Worm (Caenorhabditis elegans): ENCODE measurements around the gene toe-2.

toe-2 gene

DNA sequence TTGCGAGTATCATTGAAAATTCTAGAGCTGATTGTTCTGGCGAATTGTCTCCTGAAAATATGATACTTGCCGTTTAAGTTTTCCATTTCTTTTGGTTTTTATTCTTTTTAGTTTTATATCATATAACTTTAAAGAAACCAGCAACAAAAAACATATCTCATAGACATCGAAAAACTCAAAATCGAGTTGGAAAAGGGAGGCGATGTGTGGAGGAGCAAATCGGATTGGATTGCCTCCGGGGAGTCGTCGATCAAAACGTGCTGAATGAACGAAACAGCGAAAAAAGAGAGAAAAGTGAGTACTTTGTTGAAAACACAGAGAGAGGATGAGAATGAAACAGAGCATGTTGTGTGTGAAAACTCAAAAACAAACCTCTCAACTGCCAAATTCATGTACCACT is 24.0 kb downstream of the toe-2 start:
- TF ChIP-seq flt-1 (GFP tag; IDR thresholded peaks at IDR 0.05) (no peak), cog-1 (tag; optimal IDR thresholded peaks at IDR 0.05) (no peak), ref-1 (GFP tag; conservative IDR thresholded peaks at IDR 0.05) (no peak), klf-2 (GFP tag; conservative IDR thresholded peaks at IDR 0.05) (no peak), T22C8.4 (GFP tag; IDR thresholded peaks at IDR 0.05) (no peak)

ce11 chrII:6496496-6496895 is 24.7 kb downstream of the toe-2 start:
- TF ChIP-seq ztf-29 (GFP tag; IDR thresholded peaks at IDR 0.05) (no peak), med-1 (GFP tag; optimal IDR thresholded peaks at IDR 0.05; ENCODE audit: insufficient read depth) (no peak), ref-1 (GFP tag; conservative IDR thresholded peaks at IDR 0.05) (no peak), T22C8.4 (GFP tag; IDR thresholded peaks at IDR 0.05) (no peak), tab-1 (GFP tag; IDR thresholded peaks at IDR 0.05) (no peak), flt-1 (GFP tag; IDR thresholded peaks at IDR 0.05) (no peak), klf-2 (GFP tag; conservative IDR thresholded peaks at IDR 0.05) (no peak), cog-1 (tag; optimal IDR thresholded peaks at IDR 0.05) (no peak), ztf-23 (GFP tag; IDR thresholded peaks at IDR 0.05) (no peak)

DNA sequence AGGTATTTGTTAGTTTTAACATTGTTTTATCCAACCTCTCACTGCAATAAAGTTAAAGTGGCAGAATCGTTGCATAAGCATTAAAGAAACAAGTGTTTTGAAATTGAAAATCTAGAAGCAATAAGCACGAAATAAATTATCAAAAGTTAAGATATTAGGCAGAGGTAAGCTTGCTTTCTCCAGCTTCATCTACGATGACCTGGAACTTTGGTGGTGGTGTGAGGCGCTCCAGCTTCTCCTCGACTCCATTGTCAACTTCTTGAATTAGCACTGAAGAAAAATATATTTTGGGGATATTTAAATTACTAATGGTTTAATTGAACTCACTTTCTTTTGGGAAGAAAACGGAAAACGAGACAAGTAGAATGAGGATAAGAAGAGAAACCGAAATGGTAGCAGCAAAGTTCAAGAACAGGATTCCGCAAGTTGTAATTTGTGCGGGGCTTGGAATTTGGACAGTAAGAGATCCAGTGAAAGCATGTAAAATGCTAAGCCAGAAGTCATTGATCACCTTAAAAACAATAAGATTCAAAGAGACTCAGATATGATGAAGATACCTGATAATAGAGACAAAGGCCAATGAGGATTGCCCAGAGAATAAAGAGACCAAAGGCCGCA is 27.4 kb downstream of the toe-2 start:
- TF ChIP-seq cog-1 (tag; optimal IDR thresholded peaks at IDR 0.05) (no peak), klf-2 (GFP tag; conservative IDR thresholded peaks at IDR 0.05) (no peak), med-1 (GFP tag; optimal IDR thresholded peaks at IDR 0.05; ENCODE audit: insufficient read depth) (no peak), tab-1 (GFP tag; IDR thresholded peaks at IDR 0.05) (no peak), ztf-29 (GFP tag; IDR thresholded peaks at IDR 0.05) (no peak), ztf-23 (GFP tag; IDR thresholded peaks at IDR 0.05) (no peak), T22C8.4 (GFP tag; IDR thresholded peaks at IDR 0.05) (no peak)

- TF ChIP-seq ztf-23 (GFP tag; IDR thresholded peaks at IDR 0.05) (no peak), tab-1 (GFP tag; IDR thresholded peaks at IDR 0.05) (no peak), med-1 (GFP tag; optimal IDR thresholded peaks at IDR 0.05; ENCODE audit: insufficient read depth) (no peak), ztf-29 (GFP tag; IDR thresholded peaks at IDR 0.05) (no peak), cog-1 (tag; optimal IDR thresholded peaks at IDR 0.05) (no peak), klf-2 (GFP tag; conservative IDR thresholded peaks at IDR 0.05) (no peak), T22C8.4 (GFP tag; IDR thresholded peaks at IDR 0.05) (no peak), flt-1 (GFP tag; IDR thresholded peaks at IDR 0.05) (no peak), ref-1 (GFP tag; conservative IDR thresholded peaks at IDR 0.05) (no peak)
Measured at ce11 chrII:6493139-6493538, 28.0 kb downstream of the toe-2 start.

DNA sequence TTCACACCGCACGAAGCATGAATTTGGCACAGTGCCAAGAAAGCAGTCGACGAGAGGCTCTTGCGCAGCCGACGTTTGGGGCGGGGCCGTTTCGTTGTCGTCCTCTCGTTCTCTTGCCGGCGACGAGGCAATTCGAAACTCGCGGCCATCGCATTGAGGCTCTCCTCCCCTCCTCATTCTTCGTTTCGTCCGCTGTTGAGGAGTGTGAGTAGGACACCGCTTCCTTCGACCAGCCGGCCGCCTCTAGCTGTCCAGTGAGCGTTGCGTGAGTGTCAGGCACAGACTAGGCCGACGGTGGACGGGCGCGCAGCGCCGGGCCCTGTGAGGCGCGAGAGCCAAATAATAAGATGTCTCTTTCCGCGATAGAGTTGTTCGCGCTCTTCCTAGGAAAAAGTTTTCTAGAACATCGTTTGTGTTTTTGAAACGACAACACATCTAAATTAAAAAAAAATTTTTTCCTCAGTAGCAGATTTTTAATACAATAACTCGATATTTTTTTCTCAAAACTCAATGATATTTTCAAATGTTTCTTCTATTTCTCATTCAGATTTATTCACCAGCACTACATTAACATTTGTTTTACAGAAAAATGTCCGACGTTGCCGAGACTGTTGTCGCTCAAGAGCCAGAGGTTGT is 29.2 kb downstream of the toe-2 start, which contains the start of the genes T28D9.11 and T28D9.1:
Gene T28D9.11, minus strand, starts transcription at position 177 of the 636 bp plus-strand sequence.
Gene T28D9.1, plus strand, starts transcription at position 586 of the 636 bp plus-strand sequence.
- TF ChIP-seq flt-1 (GFP tag; IDR thresholded peaks at IDR 0.05), result peak; percentile 64; the same call in 1 of the 2 replicates
- TF ChIP-seq cog-1 (tag; optimal IDR thresholded peaks at IDR 0.05), result peak; percentile 29
- TF ChIP-seq ztf-23 (GFP tag; IDR thresholded peaks at IDR 0.05), result peak; percentile 64; the same call in 1 of the 2 replicates
- TF ChIP-seq ztf-29 (GFP tag; IDR thresholded peaks at IDR 0.05), result peak; percentile 7; the same call in 1 of the 2 replicates
- TF ChIP-seq tab-1 (GFP tag; IDR thresholded peaks at IDR 0.05), result peak; percentile 65; the same call in 1 of the 2 replicates
- no peak for TF ChIP-seq ref-1 (GFP tag; conservative IDR thresholded peaks at IDR 0.05)
- TF ChIP-seq med-1 (GFP tag; optimal IDR thresholded peaks at IDR 0.05; ENCODE audit: insufficient read depth), result no peak
- TF ChIP-seq T22C8.4 (GFP tag; IDR thresholded peaks at IDR 0.05), result no peak
- TF ChIP-seq klf-2 (GFP tag; conservative IDR thresholded peaks at IDR 0.05), result no peak; the same call in 1 of the 2 replicates

DNA sequence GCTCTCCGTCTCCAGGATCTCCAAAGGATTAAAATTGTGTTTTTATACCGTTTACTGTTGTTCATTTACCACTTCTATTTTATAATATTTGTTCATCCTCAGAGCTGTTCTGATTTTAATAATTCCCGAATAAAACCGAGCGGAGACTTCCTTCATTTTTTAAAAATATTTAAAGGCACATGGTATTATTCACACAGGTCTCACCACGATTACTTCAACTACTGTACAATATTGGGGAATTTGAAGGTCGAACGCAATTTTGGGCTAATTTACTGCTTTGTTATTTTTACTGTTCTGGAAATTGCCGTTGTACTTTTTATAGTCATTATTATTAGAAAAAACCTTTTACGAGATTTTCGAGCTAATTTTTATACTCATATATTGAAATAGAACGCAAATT is 30.0 kb downstream of the toe-2 start:
- no peak for TF ChIP-seq klf-2 (GFP tag; conservative IDR thresholded peaks at IDR 0.05)
- TF ChIP-seq tab-1 (GFP tag; IDR thresholded peaks at IDR 0.05), result no peak
- no peak for TF ChIP-seq T22C8.4 (GFP tag; IDR thresholded peaks at IDR 0.05)
- no peak for TF ChIP-seq flt-1 (GFP tag; IDR thresholded peaks at IDR 0.05)
- no peak for TF ChIP-seq ztf-23 (GFP tag; IDR thresholded peaks at IDR 0.05)
- no peak for TF ChIP-seq ztf-29 (GFP tag; IDR thresholded peaks at IDR 0.05)
- TF ChIP-seq med-1 (GFP tag; optimal IDR thresholded peaks at IDR 0.05; ENCODE audit: insufficient read depth), result no peak
- no peak for TF ChIP-seq cog-1 (tag; optimal IDR thresholded peaks at IDR 0.05)
- TF ChIP-seq ref-1 (GFP tag; conservative IDR thresholded peaks at IDR 0.05), result no peak

DNA sequence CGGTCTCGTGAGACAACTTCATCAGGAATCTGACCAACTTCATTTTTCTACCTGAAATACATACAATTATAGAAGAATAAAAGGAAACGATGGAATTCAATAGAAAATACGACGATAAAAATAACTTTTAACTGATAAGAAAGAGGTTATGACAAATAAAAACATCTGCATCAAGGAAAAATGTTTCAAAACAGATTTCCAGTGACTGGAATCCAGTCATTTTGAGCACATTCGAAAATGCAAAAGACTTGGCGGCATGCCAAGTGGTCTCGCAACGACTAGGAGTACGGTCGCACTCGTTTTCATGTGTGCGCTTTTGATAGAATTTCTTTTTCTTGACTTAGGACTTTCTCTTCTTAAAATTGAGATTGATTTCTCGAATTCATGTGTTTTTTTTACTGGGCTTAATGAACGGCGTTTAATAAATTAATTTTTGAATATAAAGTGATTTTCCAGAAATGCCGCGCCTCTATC is 31.4 kb downstream of the toe-2 start, which contains the start of the genes snr-3 and rsp-5:
Gene snr-3, minus strand, starts transcription at position 51 of the 474 bp plus-strand sequence.
Gene rsp-5, plus strand, starts transcription at position 455 of the 474 bp plus-strand sequence.
- TF ChIP-seq klf-2 (GFP tag; conservative IDR thresholded peaks at IDR 0.05), result no peak

DNA sequence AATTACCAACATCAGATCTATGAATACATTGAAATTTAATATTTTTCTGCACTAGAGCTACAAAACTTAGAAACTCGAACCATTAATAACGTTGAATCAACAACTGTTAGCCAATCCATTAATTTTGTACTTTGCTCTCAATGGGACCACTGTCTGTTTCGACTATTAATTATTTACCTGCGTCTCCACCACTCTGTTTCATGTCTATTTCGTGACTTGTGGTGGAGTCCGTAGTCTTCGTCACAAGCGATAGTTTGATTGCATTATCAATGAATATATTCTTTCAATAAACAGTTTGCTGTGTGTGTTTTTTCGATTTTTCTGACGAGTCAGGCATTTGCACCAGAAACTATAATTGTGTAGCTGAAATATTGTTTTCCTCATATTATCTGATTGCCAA is 34.8 kb downstream of the toe-2 start:
- no peak for TF ChIP-seq tab-1 (GFP tag; IDR thresholded peaks at IDR 0.05)

- TF ChIP-seq ztf-29 (GFP tag; IDR thresholded peaks at IDR 0.05), result no peak
Measured at ce11 chrII:6484876-6485526, 36.2 kb downstream of the toe-2 start, which contains the start of the genes lido-16 and plpp-1.2. Gene lido-16, minus strand, starts transcription at chrII:6484976. Gene plpp-1.2, plus strand, starts transcription at chrII:6485476.

- no peak for TF ChIP-seq ref-1 (GFP tag; conservative IDR thresholded peaks at IDR 0.05)
- TF ChIP-seq flt-1 (GFP tag; IDR thresholded peaks at IDR 0.05), result no peak
Measured at ce11 chrII:6482762-6483161, 38.4 kb downstream of the toe-2 start.

All from whole organism, midembryonic.